Worm (Caenorhabditis elegans) whole organism, late embryonic: ENCODE data around the gene cdc-73.

Source experiments
- ama-1 ChIP-seq: fragments of 150-350 bp; optimal IDR thresholded peaks from 2 replicates; lab custom pipeline; 2014
- ceh-6 ChIP-seq: fragments of 200-800 bp; sonication (Bioruptor generic); optimal IDR thresholded peaks from 2 replicates; lab custom pipeline; 2018; ENCODE audit warnings: mild to moderate bottlenecking, missing genetic modification characterization, missing compliant biosample characterization
- ets-4 ChIP-seq: sonication (generic microtip); optimal IDR thresholded peaks from 2 replicates; lab custom pipeline; 2016; ENCODE audit warnings: missing genetic modification characterization, missing compliant biosample characterization
- pha-4 ChIP-seq: fragments of 150-350 bp; optimal IDR thresholded peaks from 2 replicates; lab custom pipeline; 2018; ENCODE audit warnings: missing biosample characterization, missing genetic modification reagents, missing genetic modification characterization
- pqm-1 ChIP-seq: sonication (generic microtip); optimal IDR thresholded peaks from 2 replicates; lab custom pipeline; 2016; ENCODE audit warnings: missing genetic modification characterization, missing compliant biosample characterization
- unc-3 ChIP-seq, 2 experiments: fragments of 200-800 bp in 1 of 2; sonication (Bioruptor generic) in 1 of 2; sonication (generic microtip) in 1 of 2; conservative IDR thresholded peaks in 1 of 2; optimal IDR thresholded peaks in 1 of 2; 2 replicates each; pipeline versions ENCODE4 v1.3.6 to Lab custom; 2016 to 2022; ENCODE audit warnings: missing compliant biosample characterization in 2 of 2, missing genetic modification characterization in 2 of 2, missing genetic modification reagents in 1 of 2

DNA sequence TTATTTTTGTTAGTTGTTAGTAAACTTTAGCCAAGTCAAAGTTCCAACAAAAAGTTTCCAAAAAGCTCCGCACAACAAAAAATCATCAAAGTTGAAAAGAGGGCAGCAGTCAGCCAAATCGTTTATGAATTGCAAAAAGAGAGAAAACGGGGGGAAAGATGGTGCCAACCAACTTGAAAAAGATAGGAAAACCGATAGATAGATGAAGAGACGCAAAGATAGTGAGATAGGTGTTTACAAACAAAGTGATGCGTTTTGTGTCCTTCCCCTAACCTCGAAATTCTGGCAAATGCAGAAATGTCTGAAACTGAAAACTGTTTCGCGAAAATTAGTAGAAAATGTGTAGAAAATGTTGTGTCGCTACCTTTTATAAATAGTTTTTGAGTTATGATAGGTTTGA lies 8.9 kb upstream of the cdc-73 start:
- TF ChIP-seq ceh-6, result no peak
- TF ChIP-seq ama-1, result no peak
- no peak for TF ChIP-seq pqm-1 (tag; lab: Kevin White, UChicago)
- TF ChIP-seq unc-3 (GFP tag; conservative IDR thresholded peaks at IDR 0.05; lab: Robert Waterston, UW), result no peak
- TF ChIP-seq unc-3 (tag; optimal IDR thresholded peaks at IDR 0.05; lab: Kevin White, UChicago), result no peak
- no peak for TF ChIP-seq pha-4 (tag; lab: Kevin White, UChicago)
- TF ChIP-seq ets-4 (tag; lab: Kevin White, UChicago), result no peak
